Worm (Caenorhabditis elegans) whole organism, young adult: ENCODE data around the gene F35E8.7.

ENCODE experiments used
- B0019.2 ChIP-seq: fragments of 200-800 bp; sonication (Bioruptor generic); conservative IDR thresholded peaks from 2 replicates; pipeline ENCODE4 v1.3.6; 2022; ENCODE audit warnings: missing genetic modification reagents, missing genetic modification characterization, missing compliant biosample characterization
- B0336.3 ChIP-seq: fragments of 200-800 bp; sonication (Bioruptor generic); IDR thresholded peaks from 2 replicates; pipeline ENCODE4 v1.3.6; 2022; ENCODE audit warnings: missing genetic modification characterization, missing compliant biosample characterization
- F37B4.10 ChIP-seq: fragments of 200-800 bp; sonication (Bioruptor generic); IDR thresholded peaks from 2 replicates; pipeline ENCODE4 v1.3.6; 2022; ENCODE audit warnings: missing genetic modification characterization, missing compliant biosample characterization
- F55B11.4 ChIP-seq: sonication (generic microtip); optimal IDR thresholded peaks from 2 replicates; lab custom pipeline; 2016; ENCODE audit warnings: missing compliant biosample characterization, missing genetic modification characterization, borderline replicate concordance; ENCODE audit not compliant: insufficient read depth
- F57C9.4 ChIP-seq: sonication (generic microtip); optimal IDR thresholded peaks from 2 replicates; lab custom pipeline; 2017; ENCODE audit warnings: mild to moderate bottlenecking, missing genetic modification characterization, missing compliant biosample characterization
- K12H6.12 ChIP-seq: fragments of 200-800 bp; sonication (Bioruptor generic); optimal IDR thresholded peaks from 2 replicates; lab custom pipeline; 2018; ENCODE audit warnings: mild to moderate bottlenecking, missing genetic modification characterization, missing compliant biosample characterization
- Y53G8AR.9 ChIP-seq: fragments of 200-800 bp; sonication (Bioruptor generic); conservative IDR thresholded peaks from 2 replicates; pipeline ENCODE4 v1.3.6; 2022; ENCODE audit warnings: missing genetic modification reagents, missing genetic modification characterization, missing compliant biosample characterization
- Y95B8A.8 ChIP-seq: fragments of 200-800 bp; sonication (Bioruptor generic); IDR thresholded peaks from 2 replicates; pipeline ENCODE4 v1.3.6; 2022; ENCODE audit warnings: missing genetic modification reagents, missing genetic modification characterization, missing compliant biosample characterization
- akir-1 ChIP-seq: fragments of 200-800 bp; sonication (Bioruptor generic); optimal IDR thresholded peaks from 2 replicates; lab custom pipeline; 2018; ENCODE audit warnings: mild to moderate bottlenecking, missing genetic modification characterization, moderate library complexity, missing compliant biosample characterization
- atf-7 ChIP-seq: sonication (generic microtip); optimal IDR thresholded peaks from 2 replicates; lab custom pipeline; 2017; ENCODE audit warnings: mild to moderate bottlenecking, missing genetic modification characterization, missing compliant biosample characterization
- attf-3 ChIP-seq: fragments of 200-800 bp; sonication (Bioruptor generic); conservative IDR thresholded peaks from 2 replicates; pipeline ENCODE4 v1.3.6; 2022; ENCODE audit warnings: missing genetic modification reagents, missing genetic modification characterization, missing compliant biosample characterization
- attf-5 ChIP-seq: fragments of 200-800 bp; sonication (Bioruptor generic); optimal IDR thresholded peaks from 2 replicates; lab custom pipeline; 2018; ENCODE audit warnings: mild to moderate bottlenecking, missing genetic modification characterization, missing compliant biosample characterization
- bed-2 ChIP-seq: fragments of 200-800 bp; sonication (Bioruptor generic); IDR thresholded peaks from 2 replicates; pipeline ENCODE4 v1.3.6; 2022; ENCODE audit warnings: missing genetic modification reagents, missing genetic modification characterization, missing compliant biosample characterization
- cebp-1 ChIP-seq, 2 experiments: fragments of 200-800 bp in 1 of 2; sonication (Bioruptor generic) in 1 of 2; sonication (generic microtip) in 1 of 2; IDR thresholded peaks in 1 of 2; optimal IDR thresholded peaks in 1 of 2; 2 replicates each; pipeline versions ENCODE4 v1.3.6 to Lab custom; 2017 to 2022; ENCODE audit warnings: missing compliant biosample characterization in 2 of 2, missing genetic modification characterization in 2 of 2, mild to moderate bottlenecking in 1 of 2, missing genetic modification reagents in 1 of 2, moderate library complexity in 1 of 2
- cebp-2 ChIP-seq: fragments of 200-800 bp; sonication (Bioruptor generic); IDR thresholded peaks from 2 replicates; pipeline ENCODE4 v1.3.6; 2022; ENCODE audit warnings: missing genetic modification characterization, missing compliant biosample characterization
- ceh-91 ChIP-seq: fragments of 200-800 bp; sonication (Bioruptor generic); IDR thresholded peaks from 2 replicates; pipeline ENCODE4 v1.3.6; 2022; ENCODE audit warnings: missing genetic modification reagents, missing genetic modification characterization, missing compliant biosample characterization
- dox-1 ChIP-seq: fragments of 200-800 bp; sonication (Bioruptor generic); IDR thresholded peaks from 2 replicates; pipeline ENCODE4 v1.3.6; 2022; ENCODE audit warnings: missing genetic modification reagents, missing genetic modification characterization, missing compliant biosample characterization
- egrh-3 ChIP-seq: fragments of 200-800 bp; sonication (Bioruptor generic); IDR thresholded peaks from 2 replicates; pipeline ENCODE4 v1.3.6; 2022; ENCODE audit warnings: missing genetic modification reagents, missing genetic modification characterization, missing compliant biosample characterization
- ets-4 ChIP-seq: fragments of 200-800 bp; sonication (Bioruptor generic); optimal IDR thresholded peaks from 2 replicates; lab custom pipeline; 2018; ENCODE audit warnings: mild to moderate bottlenecking, missing genetic modification characterization, missing compliant biosample characterization
- him-1 ChIP-seq: sonication (generic microtip); optimal IDR thresholded peaks from 2 replicates; lab custom pipeline; 2016; ENCODE audit warnings: missing genotype, missing genetic modification reagents, missing genetic modification characterization, missing compliant biosample characterization
- hmg-1.2 ChIP-seq: fragments of 200-800 bp; sonication (Bioruptor generic); IDR thresholded peaks from 2 replicates; pipeline ENCODE4 v1.3.6; 2022; ENCODE audit warnings: missing genetic modification reagents, missing genetic modification characterization, missing compliant biosample characterization
- lin-35 ChIP-seq, 3 experiments: fragments of 150-350 bp in 2 of 3; sonication (generic microtip) in 1 of 3; optimal IDR thresholded peaks; 2 replicates each; lab custom pipeline; 2014 to 2018; ENCODE audit warnings: missing biosample characterization in 3 of 3, missing genetic modification characterization in 3 of 3, missing genetic modification reagents in 3 of 3
- lin-40 ChIP-seq: sonication (generic microtip); optimal IDR thresholded peaks from 2 replicates; lab custom pipeline; 2016; ENCODE audit warnings: missing genetic modification characterization, mild to moderate bottlenecking, missing compliant biosample characterization, missing genotype, missing genetic modification reagents
- madf-10 ChIP-seq: sonication (generic microtip); optimal IDR thresholded peaks from 2 replicates; lab custom pipeline; 2016; ENCODE audit warnings: mild to moderate bottlenecking, missing genetic modification characterization, missing compliant biosample characterization
- nfyb-1 ChIP-seq: fragments of 200-800 bp; sonication (Bioruptor generic); IDR thresholded peaks from 2 replicates; pipeline ENCODE4 v1.3.6; 2022; ENCODE audit warnings: missing genetic modification reagents, missing genetic modification characterization, missing compliant biosample characterization
- nhr-120 ChIP-seq: fragments of 200-800 bp; sonication (Bioruptor generic); IDR thresholded peaks from 2 replicates; pipeline ENCODE4 v1.3.6; 2022; ENCODE audit warnings: missing genetic modification characterization, missing compliant biosample characterization
- nhr-27 ChIP-seq: fragments of 200-800 bp; sonication (Bioruptor generic); optimal IDR thresholded peaks from 2 replicates; lab custom pipeline; 2018; ENCODE audit warnings: mild to moderate bottlenecking, missing genetic modification characterization, moderate library complexity, missing compliant biosample characterization
- nhr-80 ChIP-seq: sonication (generic microtip); optimal IDR thresholded peaks from 2 replicates; lab custom pipeline; 2016; ENCODE audit warnings: missing genetic modification characterization, missing compliant biosample characterization
- pha-4 ChIP-seq: fragments of 150-350 bp; sonication (generic microtip); optimal IDR thresholded peaks from 2 replicates; lab custom pipeline; 2014; ENCODE audit warnings: missing biosample characterization, missing genetic modification reagents, missing genetic modification characterization
- rcor-1 ChIP-seq: fragments of 200-800 bp; sonication (Bioruptor generic); IDR thresholded peaks from 2 replicates; pipeline ENCODE4 v1.3.6; 2022; ENCODE audit warnings: missing genetic modification reagents, missing genetic modification characterization, missing compliant biosample characterization
- sea-2 ChIP-seq: fragments of 200-800 bp; sonication (Bioruptor generic); IDR thresholded peaks from 2 replicates; pipeline ENCODE4 v1.3.6; 2022; ENCODE audit warnings: missing genetic modification characterization, missing compliant biosample characterization
- snpc-4 ChIP-seq, 5 experiments: fragments of 150-350 bp in 1 of 5; sonication (generic microtip) in 4 of 5; optimal IDR thresholded peaks; 2 replicates each; lab custom pipeline; 2014 to 2018; ENCODE audit warnings: missing genetic modification characterization in 5 of 5, missing biosample characterization in 3 of 5, antibody characterized with exemption in 2 of 5, mild to moderate bottlenecking in 2 of 5, missing compliant biosample characterization in 2 of 5, missing genotype in 2 of 5, moderate library complexity in 2 of 5, missing genetic modification reagents in 1 of 5
- somi-1 ChIP-seq: fragments of 200-800 bp; sonication (Bioruptor generic); optimal IDR thresholded peaks from 2 replicates; lab custom pipeline; 2018; ENCODE audit warnings: mild to moderate bottlenecking, missing genetic modification characterization, missing compliant biosample characterization
- sptf-2 ChIP-seq: fragments of 200-800 bp; sonication (Bioruptor generic); optimal IDR thresholded peaks from 2 replicates; lab custom pipeline; 2018; ENCODE audit warnings: mild to moderate bottlenecking, missing genetic modification characterization, missing compliant biosample characterization
- xnd-1 ChIP-seq: sonication (generic microtip); optimal IDR thresholded peaks from 2 replicates; lab custom pipeline; 2016; ENCODE audit warnings: missing genotype, missing genetic modification reagents, missing genetic modification characterization, missing compliant biosample characterization
- ztf-6 ChIP-seq: fragments of 200-800 bp; sonication (Bioruptor generic); IDR thresholded peaks from 2 replicates; pipeline ENCODE4 v1.3.6; 2022; ENCODE audit warnings: missing genetic modification reagents, missing genetic modification characterization, missing compliant biosample characterization

The F35E8.7 gene

DNA sequence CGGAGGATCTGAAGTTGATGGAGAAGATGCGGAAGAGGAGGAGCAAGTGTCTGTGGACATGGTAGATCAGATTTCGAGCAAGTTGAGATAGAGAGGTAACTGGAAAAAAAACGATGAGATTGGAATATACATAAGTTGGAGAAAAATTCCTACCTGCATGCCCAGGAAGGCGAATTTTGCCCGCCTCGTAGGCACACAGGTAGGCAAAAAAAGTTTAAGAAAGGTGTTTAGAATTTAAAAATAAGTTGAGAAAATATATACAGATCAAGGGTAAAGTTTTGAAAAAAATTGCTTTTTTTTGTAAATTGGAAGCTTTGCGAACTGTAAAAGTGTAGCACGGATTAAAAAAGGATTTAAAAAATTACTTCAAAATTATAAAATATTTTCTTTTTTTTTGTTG lies 34.3 kb upstream of the F35E8.7 start, which contains the start of gene nhr-84:
Gene nhr-84 (minus strand): TSS at position 101 of the 400 bp plus-strand sequence.
- TF ChIP-seq ztf-6 (GFP tag; lab: Robert Waterston, UW) (no peak), attf-3 (GFP tag; lab: Robert Waterston, UW) (no peak), nhr-27 (no peak), him-1 (no peak)

DNA sequence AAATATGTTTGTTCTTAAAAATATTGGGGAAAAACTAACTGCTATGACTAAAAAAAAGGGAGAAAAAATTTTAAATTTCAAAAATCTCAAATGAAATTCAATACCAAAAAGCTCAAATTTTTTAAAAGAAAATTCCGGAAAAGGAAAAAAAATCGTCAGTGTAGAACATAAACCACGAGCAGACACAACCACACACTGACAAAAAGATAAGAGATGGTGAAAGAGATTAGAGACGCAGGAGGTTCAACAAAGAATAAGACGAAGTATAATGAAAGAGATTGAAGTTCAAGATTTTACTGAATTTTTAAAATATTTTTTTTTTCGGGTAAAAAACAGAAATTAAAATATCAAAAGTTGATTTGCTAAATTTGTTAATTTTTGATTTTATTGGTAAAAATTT lies 33.8 kb upstream of the F35E8.7 start:
- TF ChIP-seq xnd-1 (tag; lab: Kevin White, UChicago) (no peak), somi-1 (GFP tag; lab: Kevin White, UChicago) (no peak), bed-2 (GFP tag; lab: Robert Waterston, UW) (no peak), attf-5 (GFP tag; lab: Kevin White, UChicago) (no peak), rcor-1 (GFP tag; lab: Robert Waterston, UW) (no peak), lin-40 (tag; lab: Kevin White, UChicago) (no peak), sea-2 (GFP tag; lab: Robert Waterston, UW) (no peak), Y95B8A.8 (GFP tag; lab: Robert Waterston, UW) (no peak), K12H6.12 (no peak), B0019.2 (GFP tag; lab: Robert Waterston, UW) (no peak), cebp-2 (no peak), F37B4.10 (GFP tag; lab: Robert Waterston, UW) (no peak), egrh-3 (no peak), akir-1 (no peak), lin-35 (GFP tag; optimal IDR thresholded peaks at IDR 0.05; lab: Kevin White, UChicago) (no peak), ets-4 (no peak), madf-10 (tag; lab: Kevin White, UChicago) (no peak), F57C9.4 (tag; lab: Kevin White, UChicago) (no peak), sptf-2 (no peak), nhr-80 (tag; lab: Kevin White, UChicago) (no peak)

DNA sequence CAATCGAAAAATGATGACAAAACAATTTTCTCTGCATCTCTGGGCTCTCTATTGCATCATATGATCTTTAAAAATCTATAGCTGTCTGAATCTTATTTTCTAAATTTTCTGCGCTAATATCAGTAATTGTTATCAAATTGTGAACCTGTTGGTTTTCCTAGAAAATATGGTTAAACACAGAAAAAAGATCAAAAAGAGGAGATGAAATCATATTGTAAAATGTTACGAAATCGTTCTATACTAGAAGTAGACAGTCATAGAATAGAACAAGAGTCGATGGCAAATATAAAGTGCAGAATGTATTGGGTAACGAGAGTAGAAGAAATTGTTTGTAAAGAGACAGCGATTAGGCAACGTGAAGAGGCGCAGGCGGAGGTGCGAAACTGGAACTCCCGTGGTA lies 33.1 kb upstream of the F35E8.7 start:
- 0 out of 2 replicates have a peak, but pooled peaks have one; percentile 35 for TF ChIP-seq B0336.3 (GFP tag; lab: Robert Waterston, UW)
- TF ChIP-seq ceh-91 = no peak
- TF ChIP-seq akir-1 = no peak
- TF ChIP-seq snpc-4 (GFP tag; optimal IDR thresholded peaks at IDR 0.05; lab: Kevin White, UChicago) = no peak
- peak in 1 of 4 experiments; percentile 11 for TF ChIP-seq snpc-4 (tag; optimal IDR thresholded peaks at IDR 0.05; lab: Kevin White, UChicago)
- TF ChIP-seq ets-4 = no peak
- peak; percentile 52 for TF ChIP-seq pha-4 (tag; lab: Kevin White, UChicago)
- TF ChIP-seq dox-1 (GFP tag; lab: Robert Waterston, UW) = 0 out of 2 replicates have a peak, but pooled peaks have one; percentile 23
- TF ChIP-seq attf-5 (GFP tag; lab: Kevin White, UChicago) = peak; percentile 77
- no peak for TF ChIP-seq madf-10 (tag; lab: Kevin White, UChicago)
- TF ChIP-seq F55B11.4 (tag; lab: Kevin White, UChicago) = no peak
- TF ChIP-seq atf-7 (tag; lab: Kevin White, UChicago) = peak; percentile 73
- TF ChIP-seq nfyb-1 (GFP tag; lab: Robert Waterston, UW) = peak; percentile 60; the same call in 1 of the 2 replicates
- TF ChIP-seq nhr-120 (GFP tag; lab: Robert Waterston, UW) = no peak
- no peak for TF ChIP-seq Y53G8AR.9
- peak; percentile 91 for TF ChIP-seq cebp-1 (GFP tag; IDR thresholded peaks at IDR 0.05; lab: Robert Waterston, UW)
- peak; percentile 94 for TF ChIP-seq cebp-1 (tag; optimal IDR thresholded peaks at IDR 0.05; lab: Kevin White, UChicago)
- TF ChIP-seq him-1 = no peak
- TF ChIP-seq hmg-1.2 (GFP tag; lab: Robert Waterston, UW) = peak; percentile 62; the same call in 1 of the 2 replicates
- peak; percentile 70 for TF ChIP-seq nhr-80 (tag; lab: Kevin White, UChicago)
